Worm (Caenorhabditis elegans) whole organism, young adult: Measurements from ENCODE around the gene hal-2.

Experiments used
- B0261.1 ChIP-seq: sonication (generic microtip); optimal IDR thresholded peaks from 2 replicates; lab custom pipeline; 2016; ENCODE audit warnings: mild to moderate bottlenecking, missing genetic modification characterization, moderate library complexity, missing compliant biosample characterization
- F23B12.7 ChIP-seq: sonication (generic microtip); optimal IDR thresholded peaks from 2 replicates; lab custom pipeline; 2017; ENCODE audit warnings: missing genetic modification characterization, mild to moderate bottlenecking, missing compliant biosample characterization, antibody characterized with exemption, moderate library complexity; ENCODE audit not compliant: insufficient read depth
- F33H1.4 ChIP-seq: fragments of 200-800 bp; sonication (Bioruptor generic); IDR thresholded peaks from 2 replicates; pipeline ENCODE4 v1.3.6; 2022; ENCODE audit warnings: missing genetic modification reagents, missing genetic modification characterization, missing compliant biosample characterization
- F39B2.1 ChIP-seq: fragments of 200-800 bp; sonication (Bioruptor generic); IDR thresholded peaks from 2 replicates; pipeline ENCODE4 v1.3.6; 2022; ENCODE audit warnings: missing genetic modification reagents, missing genetic modification characterization, missing compliant biosample characterization
- F49E8.2 ChIP-seq: sonication (generic microtip); optimal IDR thresholded peaks from 3 replicates; lab custom pipeline; 2017; ENCODE audit warnings: missing genetic modification characterization, mild to moderate bottlenecking, missing compliant biosample characterization, antibody characterized with exemption, moderate library complexity; ENCODE audit not compliant: insufficient read depth
- F52B5.7 ChIP-seq: sonication (generic microtip); optimal IDR thresholded peaks from 2 replicates; lab custom pipeline; 2016; ENCODE audit warnings: mild to moderate bottlenecking, missing genetic modification characterization, missing compliant biosample characterization
- F55B11.4 ChIP-seq: sonication (generic microtip); optimal IDR thresholded peaks from 2 replicates; lab custom pipeline; 2016; ENCODE audit warnings: missing compliant biosample characterization, missing genetic modification characterization, borderline replicate concordance; ENCODE audit not compliant: insufficient read depth
- F57C9.4 ChIP-seq: sonication (generic microtip); optimal IDR thresholded peaks from 2 replicates; lab custom pipeline; 2017; ENCODE audit warnings: mild to moderate bottlenecking, missing genetic modification characterization, missing compliant biosample characterization
- K11D2.4 ChIP-seq: fragments of 200-800 bp; sonication (Bioruptor generic); IDR thresholded peaks from 2 replicates; pipeline ENCODE4 v1.3.6; 2022; ENCODE audit warnings: missing genetic modification reagents, missing genetic modification characterization, missing compliant biosample characterization
- Y79H2A.3 ChIP-seq: fragments of 200-800 bp; sonication (Bioruptor generic); conservative IDR thresholded peaks from 2 replicates; pipeline ENCODE4 v1.3.6; 2022; ENCODE audit warnings: missing genetic modification reagents, missing genetic modification characterization, missing compliant biosample characterization
- aptf-3 ChIP-seq: fragments of 200-800 bp; sonication (Bioruptor generic); IDR thresholded peaks from 2 replicates; pipeline ENCODE4 v1.3.6; 2022; ENCODE audit warnings: missing genetic modification characterization, missing compliant biosample characterization
- attf-3 ChIP-seq: fragments of 200-800 bp; sonication (Bioruptor generic); conservative IDR thresholded peaks from 2 replicates; pipeline ENCODE4 v1.3.6; 2022; ENCODE audit warnings: missing genetic modification reagents, missing genetic modification characterization, missing compliant biosample characterization
- ccch-3 ChIP-seq: fragments of 200-800 bp; sonication (Bioruptor generic); optimal IDR thresholded peaks from 2 replicates; lab custom pipeline; 2018; ENCODE audit warnings: mild to moderate bottlenecking, missing genetic modification characterization, missing compliant biosample characterization
- ceh-27 ChIP-seq: fragments of 200-800 bp; sonication (Bioruptor generic); optimal IDR thresholded peaks from 2 replicates; lab custom pipeline; 2018; ENCODE audit warnings: mild to moderate bottlenecking, missing genetic modification characterization, moderate library complexity, missing compliant biosample characterization
- ceh-58 ChIP-seq: fragments of 200-800 bp; sonication (Bioruptor generic); IDR thresholded peaks from 2 replicates; pipeline ENCODE4 v1.3.6; 2022; ENCODE audit warnings: missing genetic modification characterization, missing compliant biosample characterization
- ceh-79 ChIP-seq: sonication (generic microtip); optimal IDR thresholded peaks from 2 replicates; lab custom pipeline; 2017; ENCODE audit warnings: mild to moderate bottlenecking, missing genetic modification characterization, missing compliant biosample characterization
- ceh-91 ChIP-seq: fragments of 200-800 bp; sonication (Bioruptor generic); IDR thresholded peaks from 2 replicates; pipeline ENCODE4 v1.3.6; 2022; ENCODE audit warnings: missing genetic modification reagents, missing genetic modification characterization, missing compliant biosample characterization
- chd-7 ChIP-seq: sonication (generic microtip); optimal IDR thresholded peaks from 2 replicates; lab custom pipeline; 2016; ENCODE audit warnings: mild to moderate bottlenecking, missing genetic modification characterization, moderate library complexity, missing compliant biosample characterization
- dpff-1 ChIP-seq: sonication (generic microtip); optimal IDR thresholded peaks from 2 replicates; lab custom pipeline; 2017; ENCODE audit warnings: mild to moderate bottlenecking, missing genetic modification characterization, missing compliant biosample characterization
- egl-44 ChIP-seq: fragments of 200-800 bp; sonication (Bioruptor generic); IDR thresholded peaks from 2 replicates; pipeline ENCODE4 v1.3.6; 2022; ENCODE audit warnings: missing genetic modification reagents, missing genetic modification characterization, missing compliant biosample characterization
- ets-4 ChIP-seq: fragments of 200-800 bp; sonication (Bioruptor generic); optimal IDR thresholded peaks from 2 replicates; lab custom pipeline; 2018; ENCODE audit warnings: mild to moderate bottlenecking, missing genetic modification characterization, missing compliant biosample characterization
- hlh-12 ChIP-seq: sonication (generic microtip); optimal IDR thresholded peaks from 2 replicates; lab custom pipeline; 2016; ENCODE audit warnings: missing genetic modification characterization, missing compliant biosample characterization
- hmg-20 ChIP-seq: fragments of 200-800 bp; sonication (Bioruptor generic); IDR thresholded peaks from 2 replicates; pipeline ENCODE4 v1.3.6; 2022; ENCODE audit warnings: missing genetic modification reagents, missing genetic modification characterization, missing compliant biosample characterization
- let-607 ChIP-seq, 2 experiments: fragments of 200-800 bp in 1 of 2; sonication (Bioruptor generic) in 1 of 2; sonication (generic microtip) in 1 of 2; optimal IDR thresholded peaks; 2 replicates each; lab custom pipeline; 2016 to 2018; ENCODE audit warnings: mild to moderate bottlenecking in 2 of 2, missing compliant biosample characterization in 2 of 2, missing genetic modification characterization in 2 of 2, moderate library complexity in 2 of 2, missing genotype in 1 of 2
- lin-40 ChIP-seq: sonication (generic microtip); optimal IDR thresholded peaks from 2 replicates; lab custom pipeline; 2016; ENCODE audit warnings: missing genetic modification characterization, mild to moderate bottlenecking, missing compliant biosample characterization, missing genotype, missing genetic modification reagents
- lsl-1 ChIP-seq: fragments of 200-800 bp; sonication (Bioruptor generic); optimal IDR thresholded peaks from 2 replicates; lab custom pipeline; 2018; ENCODE audit warnings: mild to moderate bottlenecking, missing genetic modification characterization, moderate library complexity, missing compliant biosample characterization
- madf-10 ChIP-seq: sonication (generic microtip); optimal IDR thresholded peaks from 2 replicates; lab custom pipeline; 2016; ENCODE audit warnings: mild to moderate bottlenecking, missing genetic modification characterization, missing compliant biosample characterization
- madf-3 ChIP-seq: fragments of 200-800 bp; sonication (Bioruptor generic); IDR thresholded peaks from 2 replicates; pipeline ENCODE4 v1.3.6; 2022; ENCODE audit warnings: missing genetic modification reagents, missing genetic modification characterization, missing compliant biosample characterization
- madf-6 ChIP-seq: fragments of 200-800 bp; sonication (Bioruptor generic); IDR thresholded peaks from 2 replicates; pipeline ENCODE4 v1.3.6; 2022; ENCODE audit warnings: missing genetic modification reagents, missing genetic modification characterization, missing compliant biosample characterization
- mel-28 ChIP-seq: sonication (generic microtip); optimal IDR thresholded peaks from 2 replicates; lab custom pipeline; 2016; ENCODE audit warnings: borderline replicate concordance, mild to moderate bottlenecking, missing genetic modification characterization, missing compliant biosample characterization
- mes-4 ChIP-seq: sonication (generic microtip); optimal IDR thresholded peaks from 2 replicates; lab custom pipeline; 2016; ENCODE audit warnings: missing genotype, missing genetic modification characterization, missing compliant biosample characterization
- nfya-1 ChIP-seq: sonication (generic microtip); optimal IDR thresholded peaks from 2 replicates; lab custom pipeline; 2017; ENCODE audit warnings: antibody characterized with exemption, missing compliant biosample characterization, missing genetic modification characterization, borderline replicate concordance; ENCODE audit not compliant: insufficient read depth
- nhr-27 ChIP-seq: fragments of 200-800 bp; sonication (Bioruptor generic); optimal IDR thresholded peaks from 2 replicates; lab custom pipeline; 2018; ENCODE audit warnings: mild to moderate bottlenecking, missing genetic modification characterization, moderate library complexity, missing compliant biosample characterization
- nhr-80 ChIP-seq: sonication (generic microtip); optimal IDR thresholded peaks from 2 replicates; lab custom pipeline; 2016; ENCODE audit warnings: missing genetic modification characterization, missing compliant biosample characterization
- pbrm-1 ChIP-seq: fragments of 200-800 bp; sonication (Bioruptor generic); IDR thresholded peaks from 2 replicates; pipeline ENCODE4 v1.3.6; 2022; ENCODE audit warnings: missing genetic modification reagents, missing genetic modification characterization, missing compliant biosample characterization
- rec-8 ChIP-seq, 2 experiments: sonication (generic microtip); optimal IDR thresholded peaks; 2 replicates each; lab custom pipeline; 2016; ENCODE audit warnings: mild to moderate bottlenecking in 2 of 2, missing genetic modification characterization in 2 of 2, missing genetic modification reagents in 2 of 2, missing genotype in 2 of 2, missing biosample characterization in 1 of 2, missing compliant biosample characterization in 1 of 2, moderate library complexity in 1 of 2
- repo-1 ChIP-seq: sonication (generic microtip); optimal IDR thresholded peaks from 2 replicates; lab custom pipeline; 2017; ENCODE audit warnings: mild to moderate bottlenecking, missing genetic modification characterization, missing compliant biosample characterization
- sdz-38 ChIP-seq: sonication (generic microtip); optimal IDR thresholded peaks from 2 replicates; lab custom pipeline; 2016; ENCODE audit warnings: missing genotype, missing genetic modification characterization, missing compliant biosample characterization
- snpc-1.1 ChIP-seq: sonication (generic microtip); optimal IDR thresholded peaks from 2 replicates; lab custom pipeline; 2017; ENCODE audit warnings: missing genetic modification characterization, mild to moderate bottlenecking, missing compliant biosample characterization, antibody characterized with exemption, moderate library complexity, missing genotype, missing genetic modification reagents; ENCODE audit not compliant: insufficient read depth
- snpc-1.3 ChIP-seq: sonication (generic microtip); optimal IDR thresholded peaks from 2 replicates; lab custom pipeline; 2017; ENCODE audit warnings: missing genetic modification characterization, mild to moderate bottlenecking, missing compliant biosample characterization, antibody characterized with exemption, moderate library complexity, missing genotype, missing genetic modification reagents; ENCODE audit not compliant: insufficient read depth
- snpc-3.4 ChIP-seq: sonication (generic microtip); optimal IDR thresholded peaks from 2 replicates; lab custom pipeline; 2017; ENCODE audit warnings: missing genetic modification characterization, mild to moderate bottlenecking, missing compliant biosample characterization, antibody characterized with exemption, moderate library complexity, missing genotype, missing genetic modification reagents
- unc-130 ChIP-seq: sonication (generic microtip); optimal IDR thresholded peaks from 2 replicates; lab custom pipeline; 2016; ENCODE audit warnings: missing genetic modification reagents, missing genetic modification characterization, missing compliant biosample characterization
- unc-62 ChIP-seq: fragments of 150-350 bp; optimal IDR thresholded peaks from 2 replicates; lab custom pipeline; 2014; ENCODE audit warnings: missing biosample characterization, missing genetic modification reagents, missing genetic modification characterization
- xnd-1 ChIP-seq: sonication (generic microtip); optimal IDR thresholded peaks from 2 replicates; lab custom pipeline; 2016; ENCODE audit warnings: missing genotype, missing genetic modification reagents, missing genetic modification characterization, missing compliant biosample characterization
- zfh-2 ChIP-seq: fragments of 200-800 bp; sonication (Bioruptor generic); conservative IDR thresholded peaks from 2 replicates; pipeline ENCODE4 v1.3.6; 2022; ENCODE audit warnings: missing genetic modification reagents, missing genetic modification characterization, missing compliant biosample characterization
- ztf-25 ChIP-seq: fragments of 200-800 bp; sonication (Bioruptor generic); IDR thresholded peaks from 2 replicates; pipeline ENCODE4 v1.3.6; 2022; ENCODE audit warnings: missing genetic modification reagents, missing genetic modification characterization, missing compliant biosample characterization
- ztf-26 ChIP-seq: sonication (generic microtip); optimal IDR thresholded peaks from 2 replicates; lab custom pipeline; 2017; ENCODE audit warnings: missing genetic modification characterization, missing compliant biosample characterization

hal-2 gene

ce11 chrIII:10120076-10120831 is 31.5 kb upstream of the hal-2 start, which contains the start of the genes gtf-2H3 and ham-3:
gtf-2H3 (minus strand) TSS chrIII:10120148.
ham-3 (plus strand) TSS chrIII:10120781.
- TF ChIP-seq aptf-3 (GFP tag; lab: Robert Waterston, UW): no peak
- no peak for TF ChIP-seq unc-62 (GFP tag; lab: Kevin White, UChicago)
- TF ChIP-seq B0261.1: no peak
- no peak for TF ChIP-seq F49E8.2 (tag; lab: Kevin White, UChicago)
- no peak for TF ChIP-seq ceh-58
- no peak for TF ChIP-seq madf-10 (tag; lab: Kevin White, UChicago)
- TF ChIP-seq snpc-1.1 (tag; lab: Kevin White, UChicago): no peak
- no peak for TF ChIP-seq pbrm-1 (GFP tag; lab: Robert Waterston, UW)
- TF ChIP-seq F57C9.4: no peak
- TF ChIP-seq lin-40 (tag; lab: Kevin White, UChicago): no peak
- no peak for TF ChIP-seq nhr-27
- no peak for TF ChIP-seq ceh-79 (tag; lab: Kevin White, UChicago)
- TF ChIP-seq F23B12.7 (tag; lab: Kevin White, UChicago): no peak
- no peak for TF ChIP-seq attf-3 (GFP tag; lab: Robert Waterston, UW)
- TF ChIP-seq chd-7 (tag; lab: Kevin White, UChicago): no peak
- TF ChIP-seq nhr-80: no peak
- TF ChIP-seq hmg-20 (GFP tag; lab: Robert Waterston, UW): no peak
- peak; percentile 50; the same call in 1 of the 2 replicates for TF ChIP-seq ceh-91 (GFP tag; lab: Robert Waterston, UW)
- no peak for TF ChIP-seq rec-8 (tag; optimal IDR thresholded peaks at IDR 0.05; lab: Kevin White, UChicago)
- TF ChIP-seq madf-6 (GFP tag; lab: Robert Waterston, UW): peak; percentile 87
- TF ChIP-seq madf-3 (GFP tag; lab: Robert Waterston, UW): no peak
- TF ChIP-seq dpff-1: no peak
- TF ChIP-seq nfya-1: no peak
- TF ChIP-seq ets-4: no peak
- TF ChIP-seq ztf-25 (GFP tag; lab: Robert Waterston, UW): no peak
- TF ChIP-seq K11D2.4: no peak
- TF ChIP-seq snpc-3.4 (tag; lab: Kevin White, UChicago): peak; percentile 38
- no peak for TF ChIP-seq sdz-38 (tag; lab: Kevin White, UChicago)
- no peak for TF ChIP-seq zfh-2 (GFP tag; lab: Robert Waterston, UW)
- TF ChIP-seq snpc-1.3 (tag; lab: Kevin White, UChicago): no peak
- no peak for TF ChIP-seq ztf-26
- no peak for TF ChIP-seq F39B2.1
- TF ChIP-seq xnd-1 (tag; lab: Kevin White, UChicago): peak; percentile 68
- no peak for TF ChIP-seq egl-44 (GFP tag; lab: Robert Waterston, UW)
- no peak for TF ChIP-seq let-607 (tag; optimal IDR thresholded peaks at IDR 0.05; lab: Kevin White, UChicago)
- no peak for TF ChIP-seq mes-4
- no peak for TF ChIP-seq F55B11.4 (tag; lab: Kevin White, UChicago)
- TF ChIP-seq ccch-3 (GFP tag; lab: Kevin White, UChicago): no peak
- TF ChIP-seq unc-130 (GFP tag; lab: Kevin White, UChicago): no peak
- TF ChIP-seq ceh-27: no peak
- TF ChIP-seq repo-1 (tag; lab: Kevin White, UChicago): no peak
- TF ChIP-seq hlh-12 (tag; lab: Kevin White, UChicago): no peak
- no peak for TF ChIP-seq F52B5.7 (tag; lab: Kevin White, UChicago)
- peak; percentile 90 for TF ChIP-seq F33H1.4 (GFP tag; lab: Robert Waterston, UW)
- TF ChIP-seq lsl-1 (GFP tag; lab: Kevin White, UChicago): peak; percentile 85
- no peak for TF ChIP-seq mel-28 (tag; lab: Kevin White, UChicago)
- no peak for TF ChIP-seq Y79H2A.3 (GFP tag; lab: Robert Waterston, UW)
